Fruit fly (Drosophila melanogaster) Kc167 (cell line): ENCODE measurements around the gene CG43078.

Experiments used
- Myc ChIP-seq: fragments of >200 bp; optimal IDR thresholded peaks from 2 replicates; lab custom pipeline; 2017; ENCODE audit warnings: missing external identifiers
- Sin3A ChIP-seq: fragments of >200 bp; optimal IDR thresholded peaks from 2 replicates; lab custom pipeline; 2018; ENCODE audit warnings: missing external identifiers
- h ChIP-seq: fragments of >200 bp; optimal IDR thresholded peaks from 3 replicates; lab custom pipeline; 2018; ENCODE audit warnings: missing external identifiers
- insv ChIP-seq: fragments of >200 bp; optimal IDR thresholded peaks from 3 replicates; lab custom pipeline; 2018; ENCODE audit warnings: missing external identifiers
- psq ChIP-seq: fragments of >200 bp; optimal IDR thresholded peaks from 2 replicates; lab custom pipeline; 2017; ENCODE audit warnings: missing external identifiers
- ttk ChIP-seq: sonication (Bioruptor generic); optimal IDR thresholded peaks from 2 replicates; lab custom pipeline; 2017; ENCODE audit warnings: missing external identifiers

DNA sequence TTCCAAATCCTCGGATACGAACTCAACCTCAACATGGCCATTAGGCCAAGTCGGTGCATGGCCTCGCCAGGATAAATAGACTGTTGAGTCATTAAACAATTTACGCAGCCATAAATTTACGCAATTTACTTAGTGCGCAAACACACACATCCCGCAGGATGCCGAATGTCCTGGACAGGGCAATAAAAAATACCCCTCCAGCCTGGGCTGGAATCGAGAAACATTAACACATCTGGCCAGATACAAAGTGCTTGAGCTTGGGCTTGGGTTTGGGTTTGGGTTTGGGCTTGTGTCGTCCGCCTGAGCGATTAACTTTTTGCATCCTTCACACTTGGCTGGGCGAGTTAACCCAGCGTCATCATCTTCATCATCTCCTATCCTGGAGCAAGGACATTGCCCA lies 34.9 kb upstream of the CG43078 start:
- no peak for TF ChIP-seq ttk (lab: Kevin White, UChicago)
- TF ChIP-seq Myc: no peak
- no peak for TF ChIP-seq insv (lab: Kevin White, UChicago)
- TF ChIP-seq psq (lab: Kevin White, UChicago): no peak
- no peak for TF ChIP-seq Sin3A (lab: Kevin White, UChicago)
- TF ChIP-seq h (lab: Kevin White, UChicago): no peak
